Worm (Caenorhabditis elegans): Measurements from ENCODE around the gene K08E7.5.
A peak's percentile ranks its signal among the peaks of the same experiment; 100 is the strongest.

The K08E7.5 gene

ce11 chrIV:12594574-12594973 lies 21.4 kb downstream of the K08E7.5 start (continued):
- peak; percentile 81 for TF ChIP-seq madf-10 (tag; optimal IDR thresholded peaks at IDR 0.05)
- TF ChIP-seq lag-1 (GFP tag; IDR thresholded peaks at IDR 0.05): no peak
- TF ChIP-seq Y56A3A.18 (GFP tag; IDR thresholded peaks at IDR 0.05): peak; percentile 63; the same call in 1 of the 2 replicates
- peak; percentile 89 for TF ChIP-seq hmg-1.2 (GFP tag; IDR thresholded peaks at IDR 0.05)
- no peak for TF ChIP-seq T26A5.8 (tag; optimal IDR thresholded peaks at IDR 0.05)
- TF ChIP-seq lir-1 (GFP tag; conservative IDR thresholded peaks at IDR 0.05): no peak
- peak; percentile 47; the same call in 1 of the 2 replicates for TF ChIP-seq madf-6 (GFP tag; IDR thresholded peaks at IDR 0.05)
- TF ChIP-seq D2030.7 (GFP tag; IDR thresholded peaks at IDR 0.05): peak; percentile 45
- 0 out of 2 replicates have a peak, but pooled peaks have one; percentile 51 for TF ChIP-seq pbrm-1 (GFP tag; IDR thresholded peaks at IDR 0.05)
- TF ChIP-seq zfh-2 (GFP tag; conservative IDR thresholded peaks at IDR 0.05): peak; percentile 71
- TF ChIP-seq ceh-40 (GFP tag; IDR thresholded peaks at IDR 0.05): 0 out of 2 replicates have a peak, but pooled peaks have one; percentile 37
- TF ChIP-seq ekl-4 (GFP tag; IDR thresholded peaks at IDR 0.05): peak; percentile 68
- TF ChIP-seq ztf-18 (tag; optimal IDR thresholded peaks at IDR 0.05): peak; percentile 62
- TF ChIP-seq egl-18 (GFP tag; IDR thresholded peaks at IDR 0.05): no peak
- TF ChIP-seq unc-130 (GFP tag; optimal IDR thresholded peaks at IDR 0.05): peak; percentile 50
- TF ChIP-seq nfyb-1 (GFP tag; IDR thresholded peaks at IDR 0.05): peak; percentile 83
- peak; percentile 89 for TF ChIP-seq F23B12.7 (tag; optimal IDR thresholded peaks at IDR 0.05; ENCODE audit: insufficient read depth)
- TF ChIP-seq lin-40 (tag; optimal IDR thresholded peaks at IDR 0.05): peak; percentile 69
- TF ChIP-seq dpl-1 (GFP tag; optimal IDR thresholded peaks at IDR 0.05): no peak
- no peak for TF ChIP-seq aptf-3 (GFP tag; IDR thresholded peaks at IDR 0.05)
- peak; percentile 2 for TF ChIP-seq efl-1 (GFP tag; optimal IDR thresholded peaks at IDR 0.05)
- TF ChIP-seq madf-3 (GFP tag; IDR thresholded peaks at IDR 0.05): peak; percentile 57; the same call in 1 of the 2 replicates
- TF ChIP-seq K12H6.12 (tag; optimal IDR thresholded peaks at IDR 0.05): peak; percentile 58
- TF ChIP-seq ztf-3 (GFP tag; optimal IDR thresholded peaks at IDR 0.05): no peak
- TF ChIP-seq hmg-20 (GFP tag; IDR thresholded peaks at IDR 0.05): 0 out of 2 replicates have a peak, but pooled peaks have one; percentile 39
- no peak for TF ChIP-seq F55B11.4 (tag; optimal IDR thresholded peaks at IDR 0.05; ENCODE audit: borderline replicate concordance, insufficient read depth)
- TF ChIP-seq C06A6.2 (GFP tag; conservative IDR thresholded peaks at IDR 0.05): 0 out of 2 replicates have a peak, but pooled peaks have one; percentile 35
- TF ChIP-seq repo-1 (tag; optimal IDR thresholded peaks at IDR 0.05): peak; percentile 18
- peak; percentile 71 for TF ChIP-seq B0336.3 (GFP tag; IDR thresholded peaks at IDR 0.05)
- TF ChIP-seq F57A8.1 (GFP tag; optimal IDR thresholded peaks at IDR 0.05): no peak
- no peak for TF ChIP-seq tbx-9 (tag; optimal IDR thresholded peaks at IDR 0.05; ENCODE audit: borderline replicate concordance)
- TF ChIP-seq snpc-3.4 (tag; optimal IDR thresholded peaks at IDR 0.05): peak; percentile 40
- TF ChIP-seq cebp-1 (GFP tag; IDR thresholded peaks at IDR 0.05): peak; percentile 43
- TF ChIP-seq cebp-1 (tag; optimal IDR thresholded peaks at IDR 0.05): peak; percentile 76
- peak; percentile 78 for TF ChIP-seq nhr-90 (tag; optimal IDR thresholded peaks at IDR 0.05)

- no peak for TF ChIP-seq lin-26 (GFP tag; IDR thresholded peaks at IDR 0.05)
- no peak for TF ChIP-seq madf-10 (tag; optimal IDR thresholded peaks at IDR 0.05)
- TF ChIP-seq let-607 (tag; optimal IDR thresholded peaks at IDR 0.05): no peak
- TF ChIP-seq rpc-1 (optimal IDR thresholded peaks at IDR 0.05): no peak
- TF ChIP-seq rpc-1 (tag; optimal IDR thresholded peaks at IDR 0.05): no peak
- TF ChIP-seq F33H1.4 (GFP tag; IDR thresholded peaks at IDR 0.05): no peak
- TF ChIP-seq B0261.1 (tag; optimal IDR thresholded peaks at IDR 0.05): no peak
- no peak for TF ChIP-seq ztf-25 (GFP tag; IDR thresholded peaks at IDR 0.05)
- no peak for TF ChIP-seq efl-1 (GFP tag; optimal IDR thresholded peaks at IDR 0.05)
- no peak for TF ChIP-seq madf-3 (GFP tag; IDR thresholded peaks at IDR 0.05)
- no peak for TF ChIP-seq akir-1 (GFP tag; optimal IDR thresholded peaks at IDR 0.05)
- TF ChIP-seq let-526 (GFP tag; IDR thresholded peaks at IDR 0.05): no peak
- no peak for TF ChIP-seq D2030.7 (GFP tag; IDR thresholded peaks at IDR 0.05)
- no peak for TF ChIP-seq aptf-2 (GFP tag; conservative IDR thresholded peaks at IDR 0.05)
Measured at ce11 chrIV:12596960-12597359, 23.8 kb downstream of the K08E7.5 start.
